Worm (Caenorhabditis elegans): ENCODE data around the gene tba-8.

DNA sequence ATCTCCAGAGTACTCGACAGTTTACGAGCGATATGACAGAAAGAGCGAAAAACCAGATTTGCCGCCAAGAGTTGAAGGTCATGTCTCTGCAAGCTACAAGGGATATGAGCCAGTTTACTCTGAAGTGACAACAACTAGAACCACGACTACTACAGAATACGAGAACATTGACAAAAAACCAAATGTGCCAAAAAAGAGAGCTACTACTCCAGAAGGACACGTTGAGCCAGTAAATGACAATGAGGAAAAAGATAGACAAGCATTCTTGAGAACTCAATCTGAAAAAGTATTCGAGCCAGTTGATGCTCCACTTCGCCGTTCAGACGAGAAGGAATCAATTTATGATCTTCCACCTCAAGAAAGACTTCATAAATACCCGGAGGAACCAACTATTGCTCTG, 40.8 kb downstream of the tba-8 start:
- no peak for TF ChIP-seq ref-1 (GFP tag; conservative IDR thresholded peaks at IDR 0.05)
- no peak for TF ChIP-seq ztf-23 (GFP tag; IDR thresholded peaks at IDR 0.05)
- no peak for TF ChIP-seq flt-1 (GFP tag; IDR thresholded peaks at IDR 0.05)
- TF ChIP-seq med-1 (GFP tag; optimal IDR thresholded peaks at IDR 0.05; ENCODE audit: insufficient read depth), result no peak
- no peak for TF ChIP-seq T22C8.4 (GFP tag; IDR thresholded peaks at IDR 0.05)
- no peak for TF ChIP-seq ztf-29 (GFP tag; IDR thresholded peaks at IDR 0.05)
- no peak for TF ChIP-seq klf-2 (GFP tag; conservative IDR thresholded peaks at IDR 0.05)
- no peak for TF ChIP-seq tab-1 (GFP tag; IDR thresholded peaks at IDR 0.05)
- TF ChIP-seq cog-1 (tag; optimal IDR thresholded peaks at IDR 0.05), result no peak
